Worm (Caenorhabditis elegans): ENCODE results near the gene droe-8.
"Not testable (repeated sequence)": the region's sequence is repeated elsewhere in the genome, so short reads cannot be mapped to it uniquely, and the experiment has no call there.

droe-8 gene

ce11 chrV:8726228-8726627 is at the start of gene droe-8:
Gene droe-8, plus strand, starts transcription at chrV:8726528.
- not testable (repeated sequence) for TF ChIP-seq unc-62 (GFP tag; optimal IDR thresholded peaks at IDR 0.05)

- TF ChIP-seq unc-62 (GFP tag; optimal IDR thresholded peaks at IDR 0.05): no peak
Measured at ce11 chrV:8677193-8677592, 49.1 kb upstream of the droe-8 start, which contains the start of gene ZC190.6. Gene ZC190.6, minus strand, starts transcription at chrV:8677293.

ce11 chrV:8681050-8681449 is 45.3 kb upstream of the droe-8 start, which contains the start of gene ZC190.2:
Gene ZC190.2, plus strand, starts transcription at chrV:8681350.
- TF ChIP-seq unc-62 (GFP tag; optimal IDR thresholded peaks at IDR 0.05): no peak

ce11 chrV:8682719-8683118 is 43.6 kb upstream of the droe-8 start, which contains the start of gene cln-3.3:
Gene cln-3.3, plus strand, starts transcription at chrV:8683052.
- TF ChIP-seq unc-62 (GFP tag; optimal IDR thresholded peaks at IDR 0.05): no peak

DNA sequence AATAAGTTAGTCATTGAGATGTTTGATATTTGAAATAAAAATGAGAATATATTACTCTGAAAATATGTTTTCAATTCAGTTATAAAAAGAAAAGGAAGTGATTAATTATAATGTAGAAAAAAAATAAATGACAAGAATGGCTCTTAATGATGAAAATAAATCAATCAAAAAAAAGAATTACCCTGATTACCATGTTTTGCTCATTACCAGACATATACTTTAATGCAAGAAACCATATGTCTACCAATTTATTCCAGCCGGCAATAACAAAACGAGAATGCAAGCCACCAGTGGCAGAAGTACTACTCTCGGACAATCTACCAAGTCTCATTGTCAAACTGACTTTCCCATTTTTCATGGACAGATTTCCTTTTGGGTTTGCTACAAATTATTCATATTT is 42.5 kb upstream of the droe-8 start:
- no peak for TF ChIP-seq unc-62 (GFP tag; optimal IDR thresholded peaks at IDR 0.05)

DNA sequence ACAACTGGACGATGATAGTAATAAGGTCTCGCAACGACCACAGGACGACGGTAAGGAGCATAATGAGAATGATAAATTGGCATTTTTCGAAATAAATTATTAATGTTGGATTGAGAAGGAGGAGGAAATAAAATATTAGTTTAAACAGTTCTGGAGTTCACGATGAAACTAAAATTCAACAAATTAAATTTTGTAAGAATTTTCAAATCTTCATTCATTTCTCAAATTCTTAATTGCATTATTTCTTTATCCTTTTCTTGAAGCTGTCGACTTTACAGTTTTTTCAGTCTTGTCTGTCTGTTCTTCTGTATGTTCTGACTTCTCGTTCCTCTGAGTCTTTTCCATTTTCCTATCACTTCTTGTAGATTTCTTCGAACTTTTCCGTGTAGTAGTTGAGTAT is 39.6 kb upstream of the droe-8 start, which contains the start of gene ZC190.7:
Gene ZC190.7, minus strand, starts transcription at position 101 of the 400 bp plus-strand sequence.
- TF ChIP-seq unc-62 (GFP tag; optimal IDR thresholded peaks at IDR 0.05): no peak

- no peak for TF ChIP-seq unc-62 (GFP tag; optimal IDR thresholded peaks at IDR 0.05)
Measured at ce11 chrV:8687707-8688106, 38.6 kb upstream of the droe-8 start, which contains the start of gene ZC190.8. Gene ZC190.8, minus strand, starts transcription at chrV:8687807.

DNA sequence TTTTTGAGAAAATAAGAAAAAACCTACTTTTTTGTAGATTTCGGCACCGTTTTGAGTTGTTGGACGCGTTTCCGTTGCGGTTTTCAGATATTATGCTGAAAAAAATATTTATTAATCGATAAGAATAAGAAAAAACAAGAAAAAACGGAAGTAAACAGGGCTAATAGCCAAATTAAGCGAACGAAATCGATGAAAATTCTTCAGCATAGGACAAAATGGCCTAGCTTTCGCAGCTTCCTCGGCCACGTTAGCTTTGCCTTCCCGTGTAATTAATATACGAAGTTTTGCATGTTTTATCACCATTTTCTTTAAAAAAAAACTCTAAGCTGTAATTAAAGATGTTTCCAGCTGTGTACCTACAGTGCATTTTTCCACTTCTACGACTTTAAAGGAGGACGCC is 30.1 kb upstream of the droe-8 start, which contains the start of gene ZC190.10:
Gene ZC190.10, minus strand, starts transcription at position 101 of the 400 bp plus-strand sequence.
- TF ChIP-seq unc-62 (GFP tag; optimal IDR thresholded peaks at IDR 0.05): not testable (repeated sequence)

ce11 chrV:8711910-8712309 is 14.4 kb upstream of the droe-8 start, which contains the start of gene ZC178.2:
Gene ZC178.2, minus strand, starts transcription at chrV:8712010.
- TF ChIP-seq unc-62 (GFP tag; optimal IDR thresholded peaks at IDR 0.05): no peak

- TF ChIP-seq unc-62 (GFP tag; optimal IDR thresholded peaks at IDR 0.05): no peak
Measured at ce11 chrV:8716175-8716574, 10.2 kb upstream of the droe-8 start, which contains the start of gene glr-5. Gene glr-5, plus strand, starts transcription at chrV:8716495.

DNA sequence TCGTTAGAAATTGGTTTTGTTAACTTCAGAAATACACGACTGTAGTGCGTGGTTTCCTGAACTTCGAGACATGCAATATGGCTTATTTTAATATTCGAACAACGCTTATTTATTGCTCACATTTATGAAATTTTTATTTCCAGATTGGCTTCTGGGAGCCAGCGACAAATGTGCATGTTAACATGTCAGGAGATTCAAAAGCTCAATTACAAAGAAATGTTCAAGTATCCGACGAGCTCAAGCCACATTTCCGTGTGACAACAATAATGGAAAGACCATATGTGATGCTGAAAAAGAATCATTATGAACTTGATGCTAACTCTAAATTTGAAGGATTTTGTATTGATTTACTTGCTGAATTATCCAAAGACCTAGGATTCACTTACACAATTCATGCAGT is 7.9 kb upstream of the droe-8 start:
- no peak for TF ChIP-seq unc-62 (GFP tag; optimal IDR thresholded peaks at IDR 0.05)

ce11 chrV:8722160-8722559 is 4.2 kb upstream of the droe-8 start, which contains the start of gene ZC196.8:
Gene ZC196.8, minus strand, starts transcription at chrV:8722260.
- not testable (repeated sequence) for TF ChIP-seq unc-62 (GFP tag; optimal IDR thresholded peaks at IDR 0.05)

ce11 chrV:8727077-8727476 is 749 bp downstream of the droe-8 start, which contains the start of gene ZC196.9:
Gene ZC196.9, minus strand, starts transcription at chrV:8727177.
- no peak for TF ChIP-seq unc-62 (GFP tag; optimal IDR thresholded peaks at IDR 0.05)

- no peak for TF ChIP-seq unc-62 (GFP tag; optimal IDR thresholded peaks at IDR 0.05)
Measured at ce11 chrV:8729100-8729499, 2.8 kb downstream of the droe-8 start, which contains the start of gene ZC196.5. Gene ZC196.5, plus strand, starts transcription at chrV:8729400.

DNA sequence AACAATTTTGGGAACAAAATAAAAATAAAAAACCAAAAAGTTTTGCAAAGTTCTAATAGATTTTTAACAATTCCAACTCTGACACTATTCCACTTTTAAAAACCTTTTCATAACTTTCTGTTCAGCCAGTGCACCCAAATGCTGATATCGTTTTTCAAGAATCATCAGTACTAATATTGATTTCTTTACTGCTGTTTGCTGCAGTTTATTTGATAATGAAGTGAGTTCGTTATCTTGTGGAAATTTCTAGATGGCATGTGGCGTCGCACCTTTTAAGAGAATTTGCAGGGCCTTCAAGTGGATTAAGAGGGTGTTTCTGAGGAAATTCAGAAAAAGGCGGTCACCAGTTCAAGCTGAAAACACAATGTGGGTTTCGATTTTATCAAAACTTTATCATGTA is 4.7 kb downstream of the droe-8 start:
- TF ChIP-seq unc-62 (GFP tag; optimal IDR thresholded peaks at IDR 0.05): no peak

ce11 chrV:8732934-8733333 is 6.6 kb downstream of the droe-8 start, which contains the start of gene ZC196.4:
Gene ZC196.4, plus strand, starts transcription at chrV:8733106.
- TF ChIP-seq unc-62 (GFP tag; optimal IDR thresholded peaks at IDR 0.05): no peak

- no peak for TF ChIP-seq unc-62 (GFP tag; optimal IDR thresholded peaks at IDR 0.05)
Measured at ce11 chrV:8736369-8736768, 10.0 kb downstream of the droe-8 start, which contains the start of gene ZC196.3. Gene ZC196.3, plus strand, starts transcription at chrV:8736669.

Data from whole organism, dauer.